Fruit fly (Drosophila melanogaster): ENCODE data around the gene hid.

hid gene

DNA sequence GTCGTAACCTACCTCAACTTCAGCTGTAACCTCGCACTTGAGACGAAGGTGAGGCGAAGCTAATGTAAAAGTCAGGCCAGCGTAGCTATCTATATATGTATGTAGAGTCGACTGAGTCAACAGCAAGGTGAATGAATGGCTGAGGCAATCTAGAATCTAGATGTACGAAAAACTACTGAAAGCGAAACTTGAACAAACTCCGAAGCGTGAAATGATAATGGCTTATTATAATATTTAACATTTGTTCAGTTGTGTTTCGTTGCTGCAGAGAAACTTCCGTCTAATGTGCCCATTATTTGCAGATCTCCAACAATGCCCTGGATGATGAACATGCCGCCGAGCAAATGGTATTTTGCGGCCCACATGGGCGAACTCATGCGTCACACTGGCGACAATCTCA lies 40.8 kb downstream of the hid start (continued):
- no peak for TF ChIP-seq CG43689 (GFP tag; IDR thresholded peaks at IDR 0.05)
- peak; percentile 63 for TF ChIP-seq Hmr (GFP tag; optimal IDR thresholded peaks at IDR 0.05)
- peak; percentile 58 for TF ChIP-seq lab (GFP tag; optimal IDR thresholded peaks at IDR 0.05)
- TF ChIP-seq CG8478 (optimal IDR thresholded peaks at IDR 0.05), result no peak
- TF ChIP-seq lola (GFP tag; optimal IDR thresholded peaks at IDR 0.05), result no peak
- TF ChIP-seq CG12659 (GFP tag; optimal IDR thresholded peaks at IDR 0.05), result no peak
- peak; percentile 73 for TF ChIP-seq CG12769 (tag; optimal IDR thresholded peaks at IDR 0.05)
- no peak for TF ChIP-seq H15 (GFP tag; IDR thresholded peaks at IDR 0.05)
- TF ChIP-seq insv (GFP tag; optimal IDR thresholded peaks at IDR 0.05), result no peak
- peak; percentile 51 for TF ChIP-seq Blimp-1 (GFP tag; optimal IDR thresholded peaks at IDR 0.05)
- TF ChIP-seq CG5953 (GFP tag; IDR thresholded peaks at IDR 0.05), result no peak
- TF ChIP-seq ken (GFP tag; IDR thresholded peaks at IDR 0.05), result no peak
- no peak for TF ChIP-seq CG1233 (GFP tag; optimal IDR thresholded peaks at IDR 0.05)
- peak; percentile 30 for TF ChIP-seq CG2875 (GFP tag; optimal IDR thresholded peaks at IDR 0.05)
- no peak for TF ChIP-seq CG18262 (tag; optimal IDR thresholded peaks at IDR 0.05)
- TF ChIP-seq HLH54F (GFP tag; optimal IDR thresholded peaks at IDR 0.05), result no peak
- no peak for TF ChIP-seq TFAM (GFP tag; optimal IDR thresholded peaks at IDR 0.05)
- TF ChIP-seq p53 (GFP tag; optimal IDR thresholded peaks at IDR 0.05), result no peak
- no peak for TF ChIP-seq org-1 (GFP tag; optimal IDR thresholded peaks at IDR 0.05)
- TF ChIP-seq pita (GFP tag; optimal IDR thresholded peaks at IDR 0.05), result no peak
- no peak for TF ChIP-seq pb (GFP tag; optimal IDR thresholded peaks at IDR 0.05)
- TF ChIP-seq CG2116 (GFP tag; optimal IDR thresholded peaks at IDR 0.05), result no peak
- no peak for TF ChIP-seq Sox100B (GFP tag; optimal IDR thresholded peaks at IDR 0.05)
- no peak for TF ChIP-seq salm (tag; optimal IDR thresholded peaks at IDR 0.05)
- TF ChIP-seq eve (GFP tag; optimal IDR thresholded peaks at IDR 0.05), result no peak
- TF ChIP-seq ci (GFP tag; IDR thresholded peaks at IDR 0.05), result no peak
- no peak for TF ChIP-seq fu2 (GFP tag; optimal IDR thresholded peaks at IDR 0.05)
- TF ChIP-seq CG10321 (GFP tag; IDR thresholded peaks at IDR 0.05), result 0 out of 2 replicates have a peak, but pooled peaks have one; percentile 29
- no peak for TF ChIP-seq CG34224 (GFP tag; IDR thresholded peaks at IDR 0.05; ENCODE audit: partially characterized antibody)
- TF ChIP-seq Antp (GFP tag; optimal IDR thresholded peaks at IDR 0.05), result no peak
- TF ChIP-seq HLHmδ (GFP tag; optimal IDR thresholded peaks at IDR 0.05), result no peak
- no peak for TF ChIP-seq bab2 (GFP tag; optimal IDR thresholded peaks at IDR 0.05)
- TF ChIP-seq Vsx1 (GFP tag; optimal IDR thresholded peaks at IDR 0.05), result peak; percentile 24
- no peak for TF ChIP-seq CG11504 (tag; optimal IDR thresholded peaks at IDR 0.05)
- no peak for TF ChIP-seq NK7.1 (GFP tag; optimal IDR thresholded peaks at IDR 0.05)
- TF ChIP-seq Usf (GFP tag; optimal IDR thresholded peaks at IDR 0.05), result no peak
- TF ChIP-seq CG7963 (GFP tag; IDR thresholded peaks at IDR 0.05; ENCODE audit: partially characterized antibody), result no peak
- no peak for TF ChIP-seq Nf-YC (tag; optimal IDR thresholded peaks at IDR 0.05)
- TF ChIP-seq Ptx1 (GFP tag; IDR thresholded peaks at IDR 0.05), result no peak
- no peak for TF ChIP-seq Rfx (GFP tag; IDR thresholded peaks at IDR 0.05)
- no peak for TF ChIP-seq CG2202 (tag; optimal IDR thresholded peaks at IDR 0.05)
- TF ChIP-seq Mrtf (GFP tag; IDR thresholded peaks at IDR 0.05), result no peak
- TF ChIP-seq CG12391 (tag; optimal IDR thresholded peaks at IDR 0.05), result no peak
- TF ChIP-seq slp2 (GFP tag; optimal IDR thresholded peaks at IDR 0.05), result no peak
- TF ChIP-seq nerfin-1 (tag; optimal IDR thresholded peaks at IDR 0.05), result no peak
- no peak for TF ChIP-seq CG31388 (GFP tag; optimal IDR thresholded peaks at IDR 0.05)
- TF ChIP-seq CG13123 (GFP tag; optimal IDR thresholded peaks at IDR 0.05), result no peak
- TF ChIP-seq Sry-β (GFP tag; optimal IDR thresholded peaks at IDR 0.05), result no peak
- no peak for TF ChIP-seq kay (GFP tag; optimal IDR thresholded peaks at IDR 0.05)
- TF ChIP-seq tap (tag; optimal IDR thresholded peaks at IDR 0.05), result no peak
- TF ChIP-seq gcm (GFP tag; optimal IDR thresholded peaks at IDR 0.05), result no peak
- TF ChIP-seq abd-A (tag; optimal IDR thresholded peaks at IDR 0.05), result no peak

Data from whole organism, embryonic.